Worm (Caenorhabditis elegans): ENCODE measurements around the gene F07G6.5.
"Not testable (repeated sequence)": the region's sequence is repeated elsewhere in the genome, so short reads cannot be mapped to it uniquely, and the experiment has no call there.

DNA sequence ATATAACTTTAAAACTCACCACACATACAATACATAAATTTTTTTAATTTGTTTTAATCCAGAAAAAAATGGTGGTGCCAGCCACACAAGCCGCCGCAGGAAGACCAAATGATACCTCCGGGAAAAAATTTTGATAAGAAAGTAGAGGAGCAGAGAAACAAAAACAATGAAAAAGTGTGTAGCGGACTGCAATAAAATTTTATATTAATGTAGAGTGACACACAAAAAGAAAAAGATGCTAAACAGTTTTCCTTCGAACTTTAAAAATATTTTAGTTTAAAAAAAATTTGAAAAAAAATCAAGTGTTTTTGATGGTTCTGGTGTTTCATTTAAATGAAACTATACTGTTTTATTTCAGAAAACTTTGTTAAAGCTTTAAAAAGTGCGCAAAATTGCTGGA, 16.4 kb downstream of the F07G6.5 start, which contains the start of gene C36C9.12:
- TF ChIP-seq T22C8.4 (GFP tag; IDR thresholded peaks at IDR 0.05); ref-1 (GFP tag; conservative IDR thresholded peaks at IDR 0.05); tab-1 (GFP tag; IDR thresholded peaks at IDR 0.05); flt-1 (GFP tag; IDR thresholded peaks at IDR 0.05); ztf-29 (GFP tag; IDR thresholded peaks at IDR 0.05): not testable (repeated sequence)
